Worm (Caenorhabditis elegans): Measurements from ENCODE around the gene cnc-3.

DNA sequence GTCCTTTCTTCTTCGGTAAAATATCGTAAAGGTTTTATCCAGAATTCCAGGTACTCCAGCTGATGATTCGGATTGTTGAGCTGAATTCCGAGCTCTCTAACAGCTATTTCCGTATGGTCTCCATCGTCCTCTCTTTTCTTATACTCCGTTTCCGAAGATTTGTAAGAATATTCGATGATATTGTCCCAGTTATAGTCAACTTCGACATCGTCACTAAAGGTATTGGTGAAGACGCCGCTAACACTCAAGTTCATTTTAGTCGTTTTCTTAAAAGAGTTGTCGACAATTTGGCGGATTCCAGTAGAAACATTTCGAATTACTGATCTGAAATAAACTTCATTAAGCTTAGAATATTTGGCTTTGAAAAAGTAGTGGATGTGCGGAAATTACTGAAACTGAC is 12.7 kb upstream of the cnc-3 start:
- TF ChIP-seq ZK546.5 (tag; optimal IDR thresholded peaks at IDR 0.05) (no peak), mdl-1 (tag; optimal IDR thresholded peaks at IDR 0.05) (no peak), lin-15B (tag; optimal IDR thresholded peaks at IDR 0.05) (no peak), fkh-2 (tag; optimal IDR thresholded peaks at IDR 0.05) (no peak), nfya-1 (tag; optimal IDR thresholded peaks at IDR 0.05; ENCODE audit: insufficient read depth) (no peak), fos-1 (tag; optimal IDR thresholded peaks at IDR 0.05) (no peak), snpc-4 (tag; optimal IDR thresholded peaks at IDR 0.05) (no peak), unc-62 (GFP tag; optimal IDR thresholded peaks at IDR 0.05) (no peak), egl-27 (tag; optimal IDR thresholded peaks at IDR 0.05) (no peak), zag-1 (tag; optimal IDR thresholded peaks at IDR 0.05) (no peak), unc-39 (tag; optimal IDR thresholded peaks at IDR 0.05) (no peak)
